Fruit fly (Drosophila melanogaster) whole organism, embryonic: ENCODE data around the gene CG17224.

Experiments used
- Abd-B ChIP-seq: fragments of 200-800 bp; sonication (Bioruptor generic); optimal IDR thresholded peaks from 2 replicates; lab custom pipeline; 2018; ENCODE audit warnings: missing biosample characterization, mild to moderate bottlenecking, missing genetic modification characterization, moderate library complexity
- Aef1 ChIP-seq: fragments of 200-800 bp; sonication (Bioruptor generic); IDR thresholded peaks from 3 replicates; pipeline ENCODE4 v1.3.6; 2022; ENCODE audit warnings: missing biosample characterization, missing genetic modification characterization
- Atf6 ChIP-seq: fragments of 200-800 bp; sonication (Bioruptor generic); IDR thresholded peaks from 2 replicates; pipeline ENCODE4 v1.3.6; 2022; ENCODE audit warnings: missing biosample characterization, missing genetic modification characterization
- B-H2 ChIP-seq: fragments of 200-800 bp; sonication (Bioruptor generic); optimal IDR thresholded peaks from 2 replicates; lab custom pipeline; 2018; ENCODE audit warnings: missing biosample characterization, mild to moderate bottlenecking, missing genetic modification characterization
- BtbVII ChIP-seq: fragments of 200-800 bp; sonication (Bioruptor generic); optimal IDR thresholded peaks from 3 replicates; lab custom pipeline; 2017; ENCODE audit warnings: missing biosample characterization, mild to moderate bottlenecking, missing genetic modification characterization
- C15 ChIP-seq: fragments of 200-800 bp; sonication (Bioruptor generic); IDR thresholded peaks from 3 replicates; pipeline ENCODE4 v1.3.6; 2022; ENCODE audit warnings: missing biosample characterization, missing genetic modification characterization
- CG11560 ChIP-seq: fragments of 200-800 bp; sonication (Bioruptor generic); IDR thresholded peaks from 3 replicates; pipeline ENCODE4 v1.3.6; 2022; ENCODE audit warnings: missing biosample characterization, missing genetic modification characterization
- CG12155 ChIP-seq: fragments of 200-800 bp; sonication (Bioruptor generic); optimal IDR thresholded peaks from 3 replicates; lab custom pipeline; 2016; ENCODE audit warnings: missing biosample characterization, missing genetic modification characterization
- CG15011 ChIP-seq: fragments of 200-800 bp; sonication (Bioruptor generic); optimal IDR thresholded peaks from 3 replicates; lab custom pipeline; 2018; ENCODE audit warnings: missing biosample characterization, mild to moderate bottlenecking, missing genetic modification characterization
- CG16815 ChIP-seq: fragments of 200-800 bp; sonication (Bioruptor generic); optimal IDR thresholded peaks from 3 replicates; lab custom pipeline; 2017; ENCODE audit warnings: missing biosample characterization, mild to moderate bottlenecking, missing genetic modification characterization
- CG17186 ChIP-seq: fragments of 200-800 bp; sonication (Bioruptor generic); optimal IDR thresholded peaks from 3 replicates; lab custom pipeline; 2017; ENCODE audit warnings: missing biosample characterization, missing genetic modification reagents, missing genetic modification characterization
- CG17802 ChIP-seq: fragments of 200-800 bp; sonication (Bioruptor generic); optimal IDR thresholded peaks from 2 replicates; lab custom pipeline; 2018; ENCODE audit warnings: missing biosample characterization, mild to moderate bottlenecking, missing genetic modification characterization, moderate library complexity
- CG17912 ChIP-seq: fragments of 200-800 bp; sonication (Bioruptor generic); optimal IDR thresholded peaks from 2 replicates; lab custom pipeline; 2018; ENCODE audit warnings: missing biosample characterization, mild to moderate bottlenecking, missing genetic modification characterization
- CG18011 ChIP-seq: fragments of 200-800 bp; sonication (Bioruptor generic); optimal IDR thresholded peaks from 2 replicates; lab custom pipeline; 2017; ENCODE audit warnings: missing biosample characterization, missing genetic modification characterization, mild to moderate bottlenecking, moderate library complexity, missing genotype
- CG32772 ChIP-seq: fragments of 200-800 bp; sonication (Bioruptor generic); IDR thresholded peaks from 2 replicates; pipeline ENCODE4 v1.3.6; 2022; ENCODE audit warnings: missing biosample characterization, missing genetic modification characterization
- CG3726 ChIP-seq: fragments of 200-800 bp; sonication (Bioruptor generic); IDR thresholded peaks from 3 replicates; pipeline ENCODE4, ENCODE4 v1.3.6; 2022; ENCODE audit warnings: missing biosample characterization, missing genetic modification characterization
- CG6272 ChIP-seq: fragments of 200-800 bp; sonication (Bioruptor generic); IDR thresholded peaks from 2 replicates; pipeline ENCODE4 v1.3.6; 2022; ENCODE audit warnings: missing biosample characterization, missing genetic modification characterization
- CG6683 ChIP-seq: fragments of 200-800 bp; sonication (Bioruptor generic); optimal IDR thresholded peaks from 2 replicates; lab custom pipeline; 2017; ENCODE audit warnings: missing biosample characterization, mild to moderate bottlenecking, missing genetic modification characterization, missing genetic modification reagents
- CG6813 ChIP-seq: fragments of 200-800 bp; sonication (Bioruptor generic); optimal IDR thresholded peaks from 2 replicates; lab custom pipeline; 2017; ENCODE audit warnings: missing biosample characterization, missing genetic modification characterization, mild to moderate bottlenecking, moderate library complexity, missing genetic modification reagents
- CG7786 ChIP-seq: fragments of 200-800 bp; sonication (Bioruptor generic); optimal IDR thresholded peaks from 2 replicates; lab custom pipeline; 2016; ENCODE audit warnings: missing biosample characterization, missing genetic modification characterization
- CG7963 ChIP-seq: fragments of 200-800 bp; sonication (Bioruptor generic); IDR thresholded peaks from 3 replicates; pipeline ENCODE4 v1.3.6; 2022; ENCODE audit warnings: missing biosample characterization, missing genetic modification characterization; ENCODE audit not compliant: partially characterized antibody
- Dbx ChIP-seq: fragments of 200-800 bp; sonication (Bioruptor generic); IDR thresholded peaks from 3 replicates; pipeline ENCODE4 v1.3.6; 2022; ENCODE audit warnings: missing biosample characterization, missing genetic modification characterization
- Doc2 ChIP-seq: fragments of 200-800 bp; sonication (Bioruptor generic); IDR thresholded peaks from 2 replicates; pipeline ENCODE4 v1.3.6; 2022; ENCODE audit warnings: missing biosample characterization, missing genetic modification characterization
- Dref ChIP-seq: fragments of 200-800 bp; sonication (Bioruptor generic); IDR thresholded peaks from 2 replicates; pipeline ENCODE4 v1.3.6; 2022; ENCODE audit warnings: missing biosample characterization, missing genetic modification characterization
- Gug ChIP-seq: fragments of 200-800 bp; sonication (Bioruptor generic); IDR thresholded peaks from 4 replicates; pipeline ENCODE4 v1.3.6; 2022; ENCODE audit warnings: missing biosample characterization, missing genetic modification characterization
- HmgZ ChIP-seq: fragments of 200-800 bp; sonication (Bioruptor generic); optimal IDR thresholded peaks from 2 replicates; lab custom pipeline; 2018; ENCODE audit warnings: missing biosample characterization, mild to moderate bottlenecking, missing genetic modification characterization
- Kr ChIP-seq: fragments of 200-800 bp; sonication (Bioruptor generic); optimal IDR thresholded peaks from 2 replicates; lab custom pipeline; 2017; ENCODE audit warnings: missing biosample characterization, mild to moderate bottlenecking, missing genetic modification characterization
- Lpt ChIP-seq: fragments of >200 bp; optimal IDR thresholded peaks from 2 replicates; lab custom pipeline; 2018; ENCODE audit warnings: missing biosample characterization, missing genetic modification characterization
- Neu2 ChIP-seq: fragments of 200-800 bp; sonication (Bioruptor generic); optimal IDR thresholded peaks from 3 replicates; lab custom pipeline; 2016; ENCODE audit warnings: missing biosample characterization, missing genetic modification characterization, borderline replicate concordance
- Pdp1 ChIP-seq, 2 experiments: fragments of 200-800 bp; sonication (Bioruptor generic); optimal IDR thresholded peaks; 3 replicates each; lab custom pipeline; 2016; ENCODE audit warnings: missing biosample characterization in 2 of 2, missing genetic modification characterization in 2 of 2, mild to moderate bottlenecking in 1 of 2, moderate library complexity in 1 of 2
- Sox102F ChIP-seq: fragments of 200-800 bp; sonication (Bioruptor generic); optimal IDR thresholded peaks from 2 replicates; lab custom pipeline; 2018; ENCODE audit warnings: missing biosample characterization, mild to moderate bottlenecking, missing genetic modification characterization, moderate library complexity
- Usf ChIP-seq: fragments of 200-800 bp; sonication (Bioruptor generic); optimal IDR thresholded peaks from 2 replicates; lab custom pipeline; 2017; ENCODE audit warnings: missing genotype, missing biosample characterization, missing genetic modification characterization
- aop ChIP-seq: fragments of 200-800 bp; sonication (Bioruptor generic); IDR thresholded peaks from 2 replicates; pipeline ENCODE4 v1.3.6; 2022; ENCODE audit warnings: missing biosample characterization, missing genetic modification characterization
- dimm ChIP-seq: fragments of 200-800 bp; sonication (Bioruptor generic); IDR thresholded peaks from 2 replicates; pipeline ENCODE4 v1.3.6; 2022; ENCODE audit warnings: missing biosample characterization, missing genetic modification characterization
- dmrt11E ChIP-seq: fragments of 200-800 bp; sonication (Bioruptor generic); optimal IDR thresholded peaks from 3 replicates; lab custom pipeline; 2018; ENCODE audit warnings: missing biosample characterization, mild to moderate bottlenecking, missing genetic modification characterization, moderate library complexity
- esg ChIP-seq: fragments of 200-800 bp; sonication (Bioruptor generic); conservative IDR thresholded peaks from 2 replicates; pipeline ENCODE4 v1.3.6; 2022; ENCODE audit warnings: missing biosample characterization, missing genetic modification characterization
- fd96Cb ChIP-seq: fragments of 200-800 bp; sonication (Bioruptor generic); optimal IDR thresholded peaks from 2 replicates; lab custom pipeline; 2018; ENCODE audit warnings: missing biosample characterization, mild to moderate bottlenecking, missing genetic modification characterization, moderate library complexity
- gem ChIP-seq: fragments of 200-800 bp; sonication (Bioruptor generic); optimal IDR thresholded peaks from 2 replicates; lab custom pipeline; 2019; ENCODE audit warnings: missing biosample characterization, mild to moderate bottlenecking, missing genetic modification characterization, moderate library complexity
- gsb-n ChIP-seq: fragments of 200-800 bp; sonication (Bioruptor generic); optimal IDR thresholded peaks from 3 replicates; lab custom pipeline; 2018; ENCODE audit warnings: missing biosample characterization, mild to moderate bottlenecking, missing genetic modification characterization
- lbe ChIP-seq: fragments of 200-800 bp; sonication (Bioruptor generic); optimal IDR thresholded peaks from 2 replicates; lab custom pipeline; 2016; ENCODE audit warnings: missing biosample characterization, mild to moderate bottlenecking, missing genetic modification characterization
- lmd ChIP-seq: fragments of 200-800 bp; sonication (Bioruptor generic); IDR thresholded peaks from 2 replicates; pipeline ENCODE4 v1.3.6; 2022; ENCODE audit warnings: missing biosample characterization, missing genetic modification characterization
- nmo ChIP-seq: fragments of 200-800 bp; sonication (Bioruptor generic); optimal IDR thresholded peaks from 2 replicates; lab custom pipeline; 2018; ENCODE audit warnings: missing biosample characterization, mild to moderate bottlenecking, missing genetic modification characterization, moderate library complexity
- pb ChIP-seq: fragments of 200-800 bp; sonication (Bioruptor generic); optimal IDR thresholded peaks from 3 replicates; lab custom pipeline; 2016; ENCODE audit warnings: missing biosample characterization, missing genetic modification characterization
- pros ChIP-seq: fragments of 200-800 bp; sonication (Bioruptor generic); optimal IDR thresholded peaks from 3 replicates; lab custom pipeline; 2019; ENCODE audit warnings: missing biosample characterization, mild to moderate bottlenecking, missing genetic modification characterization, moderate library complexity
- row ChIP-seq: fragments of 200-800 bp; sonication (Bioruptor generic); IDR thresholded peaks from 3 replicates; pipeline ENCODE4 v1.3.6; 2022; ENCODE audit warnings: missing biosample characterization, missing genetic modification characterization
- sens ChIP-seq: fragments of 200-800 bp; sonication (Bioruptor generic); peaks from one replicate; lab custom pipeline; 2016; ENCODE audit warnings: missing biosample characterization, missing genetic modification characterization
- slbo ChIP-seq: fragments of 200-800 bp; sonication (Bioruptor generic); IDR thresholded peaks from 2 replicates; pipeline ENCODE4 v1.3.6; 2022; ENCODE audit warnings: missing biosample characterization, missing genetic modification characterization
- tio ChIP-seq: fragments of 200-800 bp; sonication (Bioruptor generic); optimal IDR thresholded peaks from 2 replicates; lab custom pipeline; 2017; ENCODE audit warnings: missing biosample characterization, missing genetic modification characterization, inconsistent platforms
- tna ChIP-seq: fragments of 200-800 bp; sonication (Bioruptor generic); IDR thresholded peaks from 2 replicates; pipeline ENCODE4 v1.3.6; 2022; ENCODE audit warnings: missing biosample characterization, missing genetic modification characterization; ENCODE audit not compliant: partially characterized antibody
- vfl ChIP-seq: fragments of 200-800 bp; sonication (Bioruptor generic); optimal IDR thresholded peaks from 2 replicates; lab custom pipeline; 2016; ENCODE audit warnings: missing biosample characterization, missing genetic modification characterization
- wor ChIP-seq: fragments of 200-800 bp; sonication (Bioruptor generic); IDR thresholded peaks from 2 replicates; pipeline ENCODE4 v1.3.6; 2022; ENCODE audit warnings: missing biosample characterization, missing genetic modification characterization
- z ChIP-seq: fragments of 200-800 bp; sonication (Bioruptor generic); IDR thresholded peaks from 3 replicates; pipeline ENCODE4 v1.3.6; 2022; ENCODE audit warnings: missing biosample characterization, missing genetic modification characterization

The CG17224 gene

DNA sequence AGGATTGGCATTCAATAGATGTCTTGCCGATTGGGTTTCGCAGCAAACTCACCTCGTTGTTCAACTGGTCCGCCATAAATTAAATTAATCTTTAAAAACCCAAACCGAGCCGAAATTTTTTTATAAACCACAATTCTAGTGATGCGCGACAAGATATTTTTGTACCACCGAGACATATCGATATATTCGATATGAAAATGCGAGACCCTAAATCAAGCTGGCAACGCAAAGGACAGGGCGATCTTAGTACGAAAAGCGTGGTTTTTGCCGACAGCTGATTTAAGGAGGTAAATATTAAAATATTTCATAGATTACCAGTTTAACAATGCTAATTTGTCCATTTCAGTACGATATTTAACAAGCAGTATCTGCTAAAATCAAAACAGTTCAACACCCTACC, 10.9 kb upstream of the CG17224 start, which contains the start of the genes Sf3b2 and CG17219 (continued):
- TF ChIP-seq gsb-n (tag; lab: Kevin White, UChicago) (no peak), CG18011 (no peak), row (GFP tag; lab: Robert Waterston, UW) (peak; percentile 29; the same call in 1 of the 3 replicates), slbo (GFP tag; lab: Robert Waterston, UW) (no peak), B-H2 (no peak), CG11560 (peak; percentile 96), BtbVII (no peak), Doc2 (GFP tag; lab: Robert Waterston, UW) (no peak), CG6272 (GFP tag; lab: Robert Waterston, UW) (no peak), C15 (GFP tag; lab: Robert Waterston, UW) (no peak), CG6813 (GFP tag; lab: Kevin White, UChicago) (no peak), CG17802 (tag; lab: Kevin White, UChicago) (no peak), Usf (no peak), Dref (GFP tag; lab: Robert Waterston, UW) (peak; percentile 90), CG16815 (GFP tag; lab: Kevin White, UChicago) (no peak), Atf6 (no peak), wor (GFP tag; lab: Robert Waterston, UW) (no peak), z (GFP tag; lab: Robert Waterston, UW) (no peak), tio (GFP tag; lab: Kevin White, UChicago) (no peak), dimm (GFP tag; lab: Robert Waterston, UW) (no peak), pros (GFP tag; lab: Kevin White, UChicago) (no peak), vfl (GFP tag; lab: Kevin White, UChicago) (no peak), fd96Cb (no peak), pb (no peak), esg (no peak), Aef1 (GFP tag; lab: Robert Waterston, UW) (no peak), aop (GFP tag; lab: Robert Waterston, UW) (no peak), CG17186 (GFP tag; lab: Kevin White, UChicago) (peak; percentile 25), Gug (GFP tag; lab: Robert Waterston, UW) (no peak), sens (GFP tag; lab: Kevin White, UChicago) (peak; percentile 18), CG3726 (no peak), HmgZ (tag; lab: Kevin White, UChicago) (peak; percentile 60), gem (no peak), lbe (GFP tag; lab: Kevin White, UChicago) (no peak), lmd (no peak), CG6683 (GFP tag; lab: Kevin White, UChicago) (no peak), Sox102F (no peak), dmrt11E (tag; lab: Kevin White, UChicago) (no peak), Lpt (GFP tag; lab: Kevin White, UChicago) (no peak), CG17912 (GFP tag; lab: Kevin White, UChicago) (peak; percentile 9), CG7786 (no peak), nmo (peak; percentile 40), Abd-B (GFP tag; lab: Kevin White, UChicago) (no peak), Dbx (no peak), Neu2 (GFP tag; lab: Kevin White, UChicago) (no peak), tna (GFP tag; lab: Robert Waterston, UW) (peak; percentile 61), Kr (no peak), CG15011 (GFP tag; lab: Kevin White, UChicago) (no peak), Pdp1 (GFP tag; optimal IDR thresholded peaks at IDR 0.05; lab: Kevin White, UChicago) (no peak), CG12155 (peak; percentile 18), CG32772 (GFP tag; lab: Robert Waterston, UW) (no peak), CG7963 (GFP tag; lab: Robert Waterston, UW) (peak; percentile 49; the same call in 1 of the 3 replicates)
